Worm (Caenorhabditis elegans) whole organism, midembryonic: ENCODE measurements around the gene C27F2.10.

Source experiments
- cog-1 ChIP-seq: sonication (generic microtip); optimal IDR thresholded peaks from 2 replicates; lab custom pipeline; 2016; ENCODE audit warnings: missing genetic modification characterization, missing compliant biosample characterization
- flt-1 ChIP-seq: fragments of 200-800 bp; sonication (Bioruptor generic); IDR thresholded peaks from 2 replicates; pipeline ENCODE4 v1.3.6; 2022; ENCODE audit warnings: missing genetic modification characterization, missing compliant biosample characterization
- med-1 ChIP-seq: sonication (generic microtip); optimal IDR thresholded peaks from 2 replicates; lab custom pipeline; 2017; ENCODE audit warnings: missing genetic modification characterization, mild to moderate bottlenecking, missing compliant biosample characterization, antibody characterized with exemption, missing genetic modification reagents; ENCODE audit not compliant: insufficient read depth

ce11 chrIII:5012460-5012859 is 25.8 kb upstream of the C27F2.10 start:
- no peak for TF ChIP-seq cog-1 (tag; lab: Kevin White, UChicago)
- TF ChIP-seq med-1: no peak
- no peak for TF ChIP-seq flt-1 (GFP tag; lab: Robert Waterston, UW)
